Worm (Caenorhabditis elegans) whole organism, L1 larva: ENCODE measurements around the gene T08D10.5.
A peak's percentile ranks its signal among the peaks of the same experiment; 100 is the strongest.

Experiments used
- C34B4.2 ChIP-seq: sonication (generic microtip); optimal IDR thresholded peaks from 2 replicates; lab custom pipeline; 2017; ENCODE audit warnings: mild to moderate bottlenecking, missing genetic modification characterization, missing compliant biosample characterization
- F16B12.6 ChIP-seq: fragments of 150-350 bp; optimal IDR thresholded peaks from 2 replicates; lab custom pipeline; 2014; ENCODE audit warnings: missing biosample characterization, missing genetic modification characterization
- aha-1 ChIP-seq: fragments of 150-350 bp; optimal IDR thresholded peaks from 2 replicates; lab custom pipeline; 2014; ENCODE audit warnings: missing biosample characterization, missing genetic modification characterization
- alr-1 ChIP-seq: fragments of 200-800 bp; sonication (Bioruptor generic); optimal IDR thresholded peaks from 2 replicates; lab custom pipeline; 2018; ENCODE audit warnings: borderline replicate concordance, mild to moderate bottlenecking, missing genetic modification characterization, missing compliant biosample characterization
- aly-2 ChIP-seq: fragments of 150-350 bp; optimal IDR thresholded peaks from 2 replicates; lab custom pipeline; 2014; ENCODE audit warnings: missing biosample characterization, missing genetic modification characterization
- ama-1 ChIP-seq: fragments of 150-350 bp; optimal IDR thresholded peaks from 2 replicates; lab custom pipeline; 2014
- ceh-8 ChIP-seq: fragments of 200-800 bp; sonication (Bioruptor generic); optimal IDR thresholded peaks from 2 replicates; lab custom pipeline; 2018; ENCODE audit warnings: mild to moderate bottlenecking, missing genetic modification characterization, moderate library complexity, missing compliant biosample characterization
- ces-1 ChIP-seq: fragments of 150-350 bp; optimal IDR thresholded peaks from 2 replicates; lab custom pipeline; 2014; ENCODE audit warnings: missing biosample characterization, missing genetic modification reagents, missing genetic modification characterization
- dpl-1 ChIP-seq, 3 experiments: fragments of 150-350 bp in 2 of 3; sonication (generic microtip) in 1 of 3; optimal IDR thresholded peaks; 2 replicates each; lab custom pipeline; 2014 to 2017; ENCODE audit warnings: missing biosample characterization in 3 of 3, missing genetic modification characterization in 3 of 3, missing genetic modification reagents in 3 of 3
- dsc-1 ChIP-seq: sonication (generic microtip); optimal IDR thresholded peaks from 2 replicates; lab custom pipeline; 2016; ENCODE audit warnings: mild to moderate bottlenecking, missing genetic modification characterization, missing compliant biosample characterization
- efl-3 ChIP-seq: fragments of 200-800 bp; sonication (Bioruptor generic); optimal IDR thresholded peaks from 2 replicates; lab custom pipeline; 2018; ENCODE audit warnings: mild to moderate bottlenecking, missing genetic modification characterization, missing compliant biosample characterization
- elt-3 ChIP-seq, 6 experiments: fragments of 150-350 bp in 1 of 6; sonication (generic microtip); optimal IDR thresholded peaks; 2 replicates each; lab custom pipeline; 2017 to 2018; ENCODE audit warnings: missing biosample characterization in 6 of 6, missing genetic modification characterization in 6 of 6, inconsistent platforms in 1 of 6
- ets-5 ChIP-seq: fragments of 200-800 bp; sonication (Bioruptor generic); IDR thresholded peaks from 2 replicates; pipeline ENCODE4 v1.3.6; 2022; ENCODE audit warnings: missing genetic modification characterization, missing compliant biosample characterization
- fkh-10 ChIP-seq: sonication (generic microtip); optimal IDR thresholded peaks from 2 replicates; lab custom pipeline; 2017; ENCODE audit warnings: missing biosample characterization, missing genetic modification reagents, missing genetic modification characterization
- fkh-4 ChIP-seq: sonication (generic microtip); optimal IDR thresholded peaks from 2 replicates; lab custom pipeline; 2016; ENCODE audit warnings: missing compliant biosample characterization, missing genetic modification characterization, borderline replicate concordance
- fos-1 ChIP-seq: fragments of 150-350 bp; optimal IDR thresholded peaks from 2 replicates; lab custom pipeline; 2014; ENCODE audit warnings: missing biosample characterization, missing genetic modification characterization
- hlh-17 ChIP-seq: fragments of 200-800 bp; sonication (Bioruptor generic); optimal IDR thresholded peaks from 2 replicates; lab custom pipeline; 2018; ENCODE audit warnings: missing genetic modification characterization, mild to moderate bottlenecking, missing compliant biosample characterization, moderate library complexity, borderline replicate concordance
- irx-1 ChIP-seq: sonication (generic microtip); optimal IDR thresholded peaks from 2 replicates; lab custom pipeline; 2016; ENCODE audit warnings: missing genetic modification characterization, missing compliant biosample characterization
- isw-1 ChIP-seq: fragments of 200-800 bp; sonication (Bioruptor generic); IDR thresholded peaks from 2 replicates; pipeline ENCODE4 v1.3.6; 2022; ENCODE audit warnings: missing genetic modification characterization, missing compliant biosample characterization
- lin-14 ChIP-seq: fragments of 200-800 bp; sonication (Bioruptor generic); optimal IDR thresholded peaks from 2 replicates; lab custom pipeline; 2018; ENCODE audit warnings: mild to moderate bottlenecking, missing genetic modification characterization, moderate library complexity, missing compliant biosample characterization
- mab-9 ChIP-seq: fragments of 200-800 bp; sonication (Bioruptor generic); IDR thresholded peaks from 2 replicates; pipeline ENCODE4 v1.3.6; 2022; ENCODE audit warnings: missing genetic modification reagents, missing genetic modification characterization, missing compliant biosample characterization
- mef-2 ChIP-seq: fragments of 150-350 bp; optimal IDR thresholded peaks from 2 replicates; lab custom pipeline; 2014; ENCODE audit warnings: missing biosample characterization, missing genetic modification characterization
- mep-1 ChIP-seq: fragments of 150-350 bp; optimal IDR thresholded peaks from 2 replicates; lab custom pipeline; 2014; ENCODE audit warnings: missing biosample characterization, missing genetic modification characterization
- nhr-11 ChIP-seq: fragments of 150-350 bp; optimal IDR thresholded peaks from 2 replicates; lab custom pipeline; 2014; ENCODE audit warnings: missing biosample characterization, missing genetic modification characterization
- nhr-12 ChIP-seq: sonication (generic microtip); optimal IDR thresholded peaks from 2 replicates; lab custom pipeline; 2017; ENCODE audit warnings: missing biosample characterization, missing genetic modification characterization
- nhr-19 ChIP-seq: fragments of 200-800 bp; sonication (Bioruptor generic); conservative IDR thresholded peaks from 2 replicates; pipeline ENCODE4 v1.3.6; 2022; ENCODE audit warnings: missing genetic modification characterization, missing compliant biosample characterization
- nhr-20 ChIP-seq: sonication (generic microtip); optimal IDR thresholded peaks from 2 replicates; lab custom pipeline; 2016; ENCODE audit warnings: mild to moderate bottlenecking, missing genetic modification characterization, missing compliant biosample characterization
- nhr-28 ChIP-seq: fragments of 150-350 bp; optimal IDR thresholded peaks from 2 replicates; lab custom pipeline; 2014; ENCODE audit warnings: missing biosample characterization, missing genetic modification characterization
- nhr-47 ChIP-seq: sonication (generic microtip); optimal IDR thresholded peaks from 2 replicates; lab custom pipeline; 2016; ENCODE audit warnings: mild to moderate bottlenecking, missing genetic modification characterization, moderate library complexity, missing compliant biosample characterization
- nhr-77 ChIP-seq: fragments of 150-350 bp; optimal IDR thresholded peaks from 2 replicates; lab custom pipeline; 2014; ENCODE audit warnings: missing biosample characterization, missing genetic modification characterization
- nhr-85 ChIP-seq: sonication (generic microtip); peaks from one replicate; lab custom pipeline; 2016; ENCODE audit warnings: missing genetic modification characterization, inconsistent platforms, missing compliant biosample characterization
- pag-3 ChIP-seq: sonication (generic microtip); optimal IDR thresholded peaks from 2 replicates; lab custom pipeline; 2017; ENCODE audit warnings: missing genetic modification characterization, mild to moderate bottlenecking, missing compliant biosample characterization, antibody characterized with exemption, borderline replicate concordance; ENCODE audit not compliant: insufficient read depth
- pqm-1 ChIP-seq: sonication (generic microtip); optimal IDR thresholded peaks from 3 replicates; lab custom pipeline; 2017; ENCODE audit warnings: missing biosample characterization, missing genetic modification characterization
- rnt-1 ChIP-seq: sonication (generic microtip); optimal IDR thresholded peaks from 2 replicates; lab custom pipeline; 2016; ENCODE audit warnings: mild to moderate bottlenecking, missing genetic modification characterization, moderate library complexity, missing compliant biosample characterization
- skn-1 ChIP-seq: fragments of 150-350 bp; optimal IDR thresholded peaks from 2 replicates; lab custom pipeline; 2014; ENCODE audit warnings: missing biosample characterization, missing genetic modification characterization
- snpc-4 ChIP-seq: fragments of 150-350 bp; optimal IDR thresholded peaks from 2 replicates; lab custom pipeline; 2014; ENCODE audit warnings: missing biosample characterization, missing genetic modification characterization
- snu-23 ChIP-seq: sonication (generic microtip); optimal IDR thresholded peaks from 2 replicates; lab custom pipeline; 2016; ENCODE audit warnings: missing genetic modification characterization, missing compliant biosample characterization
- sptf-1 ChIP-seq: fragments of 150-350 bp; optimal IDR thresholded peaks from 2 replicates; lab custom pipeline; 2014; ENCODE audit warnings: missing biosample characterization, missing genetic modification characterization
- tlp-1 ChIP-seq: fragments of 150-350 bp; optimal IDR thresholded peaks from 2 replicates; lab custom pipeline; 2014; ENCODE audit warnings: missing biosample characterization, missing genetic modification characterization
- unc-130 ChIP-seq: fragments of 150-350 bp; optimal IDR thresholded peaks from 2 replicates; lab custom pipeline; 2017; ENCODE audit warnings: missing biosample characterization, missing genetic modification characterization, inconsistent platforms
- unc-30 ChIP-seq: sonication (generic microtip); optimal IDR thresholded peaks from 2 replicates; lab custom pipeline; 2017; ENCODE audit warnings: missing biosample characterization, missing genetic modification characterization
- unc-86 ChIP-seq: sonication (generic microtip); optimal IDR thresholded peaks from 2 replicates; lab custom pipeline; 2016; ENCODE audit warnings: missing genetic modification characterization, missing compliant biosample characterization
- xbp-1 ChIP-seq: sonication (generic microtip); optimal IDR thresholded peaks from 2 replicates; lab custom pipeline; 2016; ENCODE audit warnings: missing genetic modification characterization, missing compliant biosample characterization
- zag-1 ChIP-seq: fragments of 150-350 bp; optimal IDR thresholded peaks from 2 replicates; lab custom pipeline; 2014; ENCODE audit warnings: missing biosample characterization, missing genetic modification characterization
- zip-4 ChIP-seq: fragments of 200-800 bp; sonication (Bioruptor generic); optimal IDR thresholded peaks from 2 replicates; lab custom pipeline; 2018; ENCODE audit warnings: mild to moderate bottlenecking, missing genetic modification characterization, moderate library complexity, missing compliant biosample characterization

The T08D10.5 gene

DNA sequence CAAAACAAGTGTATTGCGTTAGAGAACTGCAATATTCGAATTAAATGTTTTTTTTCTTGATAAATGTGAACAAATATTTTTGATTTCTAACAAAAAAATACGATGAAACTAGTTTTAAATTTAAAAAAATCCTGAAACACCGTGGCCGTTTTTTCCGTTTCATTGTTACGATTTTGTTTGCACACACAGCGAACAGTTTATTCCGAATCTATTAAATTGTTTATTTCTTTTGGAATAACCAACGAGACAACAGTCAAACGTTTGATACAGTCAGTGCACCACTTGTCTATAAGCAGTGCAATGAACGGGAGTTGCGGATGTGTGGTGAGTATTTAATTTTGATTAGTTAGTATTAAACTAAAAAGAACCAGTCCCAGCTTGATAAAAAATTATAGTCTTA lies 40.6 kb upstream of the T08D10.5 start, which contains the start of gene Y62H9A.13:
Y62H9A.13 (plus strand) TSS at position 301 of the 400 bp plus-strand sequence.
- TF ChIP-seq snpc-4 (tag; lab: Kevin White, UChicago) (no peak), ama-1 (lab: Kevin White, UChicago) (no peak), fkh-4 (tag; lab: Kevin White, UChicago) (no peak), mef-2 (no peak), dpl-1 (GFP tag; optimal IDR thresholded peaks at IDR 0.05; lab: Kevin White, UChicago) (no peak), zag-1 (tag; lab: Kevin White, UChicago) (no peak), aha-1 (tag; lab: Kevin White, UChicago) (no peak), rnt-1 (tag; lab: Kevin White, UChicago) (no peak), efl-3 (GFP tag; lab: Kevin White, UChicago) (no peak), nhr-85 (tag; lab: Kevin White, UChicago) (no peak)

DNA sequence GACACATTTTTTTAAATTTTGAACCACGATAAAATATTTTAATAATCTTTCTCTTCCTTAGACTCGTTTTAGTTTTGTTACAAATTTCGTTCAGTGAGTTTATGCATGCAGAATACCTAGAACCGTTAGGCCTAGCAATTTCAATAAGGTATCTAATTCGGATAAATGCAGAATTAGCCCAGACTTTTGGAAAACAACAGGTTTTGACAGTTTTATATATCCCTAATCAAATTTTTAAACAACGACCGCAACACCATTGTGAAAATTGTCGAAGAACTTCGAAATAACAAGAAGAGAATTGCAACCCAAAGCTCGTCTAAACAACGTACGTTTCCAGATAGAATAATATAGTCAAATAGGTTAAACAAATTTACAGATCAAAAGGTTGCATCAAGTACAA lies 39.4 kb upstream of the T08D10.5 start, which contains the start of gene Y62H9A.16:
Y62H9A.16 (plus strand) TSS at position 301 of the 400 bp plus-strand sequence.
- no peak for TF ChIP-seq ces-1 (GFP tag; lab: Kevin White, UChicago)
- TF ChIP-seq nhr-77 (tag; lab: Kevin White, UChicago), result no peak
- no peak for TF ChIP-seq hlh-17 (GFP tag; lab: Kevin White, UChicago)
- TF ChIP-seq F16B12.6 (tag; lab: Kevin White, UChicago), result no peak
- no peak for TF ChIP-seq nhr-12 (tag; lab: Kevin White, UChicago)
- no peak for TF ChIP-seq fkh-10 (GFP tag; lab: Kevin White, UChicago)
- no peak for TF ChIP-seq xbp-1 (tag; lab: Kevin White, UChicago)
- no peak for TF ChIP-seq irx-1 (tag; lab: Kevin White, UChicago)
- no peak for TF ChIP-seq mab-9 (GFP tag; lab: Robert Waterston, UW)
- TF ChIP-seq C34B4.2 (tag; lab: Kevin White, UChicago), result no peak
- TF ChIP-seq elt-3 (tag; optimal IDR thresholded peaks at IDR 0.05; lab: Kevin White, UChicago), result no peak
- no peak for TF ChIP-seq sptf-1
- no peak for TF ChIP-seq nhr-11 (tag; lab: Kevin White, UChicago)
- no peak for TF ChIP-seq pag-3
- TF ChIP-seq aly-2 (tag; lab: Kevin White, UChicago), result no peak
- no peak for TF ChIP-seq aha-1 (tag; lab: Kevin White, UChicago)
- TF ChIP-seq tlp-1 (tag; lab: Kevin White, UChicago), result no peak
- no peak for TF ChIP-seq unc-130 (tag; lab: Kevin White, UChicago)
- no peak for TF ChIP-seq nhr-47 (tag; lab: Kevin White, UChicago)

DNA sequence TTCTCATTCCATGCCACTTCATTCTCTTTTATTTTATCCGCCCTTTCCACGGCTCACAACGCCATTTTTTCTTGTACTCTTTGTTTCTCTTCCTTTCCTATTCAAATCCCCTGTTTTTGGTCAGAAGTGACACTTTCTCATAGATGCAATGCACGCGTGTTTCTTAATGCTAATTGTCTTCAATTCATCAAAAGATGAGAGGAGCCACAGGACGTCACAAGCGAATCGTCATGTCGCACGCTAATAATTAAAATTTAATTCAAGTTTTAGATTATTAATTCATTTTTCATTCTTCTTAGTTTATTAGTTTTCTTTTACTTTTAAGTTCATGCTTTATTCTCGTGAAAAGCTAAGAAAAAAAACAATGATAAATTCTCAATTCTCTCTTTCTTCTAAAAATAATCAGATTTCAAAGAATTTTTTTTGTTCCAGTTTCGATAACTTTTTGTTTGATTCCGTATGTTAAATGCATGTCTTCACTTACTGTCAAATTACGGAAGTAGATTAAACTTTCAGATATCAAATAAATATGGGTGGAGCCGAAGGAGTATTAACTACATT lies 36.5 kb upstream of the T08D10.5 start, which contains the start of gene Y62H9A.14:
Y62H9A.14 (plus strand) TSS at position 511 of the 561 bp plus-strand sequence.
- TF ChIP-seq tlp-1 (tag; lab: Kevin White, UChicago) (no peak), zip-4 (GFP tag; lab: Kevin White, UChicago) (no peak), ets-5 (GFP tag; lab: Robert Waterston, UW) (no peak), nhr-19 (no peak), C34B4.2 (tag; lab: Kevin White, UChicago) (no peak), lin-14 (GFP tag; lab: Kevin White, UChicago) (peak; percentile 22), dsc-1 (peak; percentile 72), ceh-8 (GFP tag; lab: Kevin White, UChicago) (peak; percentile 60), sptf-1 (no peak)

DNA sequence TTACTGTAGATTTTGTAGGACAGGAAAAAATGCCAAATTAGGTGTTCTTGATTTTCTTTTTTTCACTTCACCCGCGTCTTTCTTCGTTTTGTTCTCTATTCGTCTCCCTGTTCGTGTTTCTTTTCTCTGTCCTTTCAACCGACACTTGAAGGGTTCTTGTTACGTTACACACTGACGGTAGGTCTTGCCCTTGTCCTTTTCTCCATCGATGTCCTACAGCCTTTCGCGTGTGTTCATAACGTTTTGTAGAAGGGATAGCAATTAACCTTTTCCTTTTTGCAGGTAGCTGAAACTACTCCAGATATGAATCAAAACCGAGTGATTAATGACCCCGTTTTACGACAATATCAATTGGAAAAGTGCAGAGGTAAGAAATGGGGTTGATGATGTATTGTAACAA lies 33.2 kb upstream of the T08D10.5 start, which contains the start of gene F55G7.1:
F55G7.1 (plus strand) TSS at position 276 of the 400 bp plus-strand sequence.
- TF ChIP-seq elt-3 (tag; optimal IDR thresholded peaks at IDR 0.05; lab: Kevin White, UChicago) (peak in 4 of 6 experiments; percentile 23 to 38 (median 26)), nhr-20 (tag; lab: Kevin White, UChicago) (peak; percentile 52), fkh-4 (tag; lab: Kevin White, UChicago) (no peak), snu-23 (GFP tag; lab: Kevin White, UChicago) (peak; percentile 79), ceh-8 (GFP tag; lab: Kevin White, UChicago) (no peak), skn-1 (tag; lab: Kevin White, UChicago) (peak; percentile 22), alr-1 (tag; lab: Kevin White, UChicago) (no peak), rnt-1 (tag; lab: Kevin White, UChicago) (peak; percentile 66), tlp-1 (tag; lab: Kevin White, UChicago) (no peak), nhr-19 (peak; percentile 61), hlh-17 (GFP tag; lab: Kevin White, UChicago) (no peak), pqm-1 (tag; lab: Kevin White, UChicago) (no peak), isw-1 (GFP tag; lab: Robert Waterston, UW) (no peak), mep-1 (peak; percentile 65), fos-1 (tag; lab: Kevin White, UChicago) (no peak), pag-3 (no peak), unc-30 (no peak), nhr-28 (no peak), irx-1 (tag; lab: Kevin White, UChicago) (peak; percentile 32), nhr-85 (tag; lab: Kevin White, UChicago) (peak; percentile 75), unc-86 (tag; lab: Kevin White, UChicago) (no peak)
